Fruit fly (Drosophila melanogaster): Measurements from ENCODE around the gene RpL34a.

The RpL34a gene

DNA sequence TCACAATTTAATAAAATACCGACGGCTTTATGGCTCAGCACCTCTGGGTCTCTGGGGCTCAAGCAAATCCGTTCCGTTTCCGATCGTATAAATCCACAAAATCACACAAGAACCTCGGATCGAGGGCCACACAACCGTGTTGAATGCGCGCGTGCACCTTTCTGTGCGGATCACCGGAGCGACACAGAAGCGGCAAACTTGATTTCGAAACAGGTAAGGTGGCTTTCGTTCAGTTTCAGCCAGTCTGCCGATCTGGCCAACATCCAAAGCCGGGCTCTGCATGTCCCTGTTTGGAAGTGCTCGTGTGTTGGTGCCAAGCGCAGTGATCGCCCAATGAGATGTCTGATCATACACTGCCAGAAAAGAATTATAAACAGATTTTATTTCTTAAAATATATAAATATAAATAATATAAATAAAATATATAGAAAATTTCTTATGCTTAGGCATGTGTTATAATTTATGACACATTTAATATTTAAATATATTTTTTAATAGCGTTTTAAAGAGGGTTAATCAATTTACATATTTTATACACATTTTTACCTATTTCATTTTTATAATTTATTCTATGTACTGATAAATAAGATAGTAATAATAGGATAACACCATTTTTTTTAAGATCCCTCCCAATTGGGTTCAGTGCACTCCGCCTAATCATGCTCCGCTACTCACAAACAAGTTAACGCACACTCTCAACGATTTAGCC lies 39.6 kb upstream of the RpL34a start, which contains the start of gene dysf (continued):
- TF ChIP-seq H2.0 (GFP tag; IDR thresholded peaks at IDR 0.05) (no peak; the same call in 1 of the 2 replicates), HLHmδ (GFP tag; optimal IDR thresholded peaks at IDR 0.05) (no peak), B-H1 (GFP tag; IDR thresholded peaks at IDR 0.05) (no peak), Hey (tag; optimal IDR thresholded peaks at IDR 0.05) (no peak), Mad (GFP tag; optimal IDR thresholded peaks at IDR 0.05) (no peak), HLH4C (GFP tag; IDR thresholded peaks at IDR 0.05; ENCODE audit: partially characterized antibody) (no peak), CG6175 (GFP tag; IDR thresholded peaks at IDR 0.05) (no peak), CG17186 (GFP tag; optimal IDR thresholded peaks at IDR 0.05) (no peak), vnd (GFP tag; IDR thresholded peaks at IDR 0.05; ENCODE audit: partially characterized antibody) (no peak), hbn (GFP tag; IDR thresholded peaks at IDR 0.05; ENCODE audit: partially characterized antibody) (no peak), Dek (tag; optimal IDR thresholded peaks at IDR 0.05) (peak; percentile 8), bbx (GFP tag; IDR thresholded peaks at IDR 0.05; ENCODE audit: partially characterized antibody) (no peak), Lhr (GFP tag; optimal IDR thresholded peaks at IDR 0.05) (no peak), gsb (GFP tag; IDR thresholded peaks at IDR 0.05) (no peak), Sox102F (GFP tag; optimal IDR thresholded peaks at IDR 0.05) (peak; percentile 61), CG33557 (GFP tag; optimal IDR thresholded peaks at IDR 0.05) (peak; percentile 82), Hmx (GFP tag; optimal IDR thresholded peaks at IDR 0.05) (no peak), Dp (GFP tag; optimal IDR thresholded peaks at IDR 0.05) (no peak), Sin3A (optimal IDR thresholded peaks at IDR 0.05) (no peak), CG14050 (GFP tag; IDR thresholded peaks at IDR 0.05) (no peak), CG16863 (GFP tag; optimal IDR thresholded peaks at IDR 0.05) (no peak), HLH54F (GFP tag; optimal IDR thresholded peaks at IDR 0.05) (no peak), wor (GFP tag; IDR thresholded peaks at IDR 0.05) (peak; percentile 30; the same call in 1 of the 2 replicates), Xbp1 (GFP tag; optimal IDR thresholded peaks at IDR 0.05) (peak; percentile 48), CG6683 (GFP tag; optimal IDR thresholded peaks at IDR 0.05) (no peak), Max (GFP tag; optimal IDR thresholded peaks at IDR 0.05) (peak; percentile 49), MTF-1 (GFP tag; optimal IDR thresholded peaks at IDR 0.05; ENCODE audit: borderline replicate concordance) (no peak), insv (GFP tag; optimal IDR thresholded peaks at IDR 0.05) (no peak), Aef1 (GFP tag; IDR thresholded peaks at IDR 0.05) (peak; percentile 27; the same call in 1 of the 3 replicates), Bgb (GFP tag; IDR thresholded peaks at IDR 0.05; ENCODE audit: partially characterized antibody) (no peak), so (GFP tag; IDR thresholded peaks at IDR 0.05) (no peak), D19B (GFP tag; optimal IDR thresholded peaks at IDR 0.05) (no peak), org-1 (GFP tag; optimal IDR thresholded peaks at IDR 0.05) (no peak), Mrtf (GFP tag; IDR thresholded peaks at IDR 0.05) (no peak), gem (tag; optimal IDR thresholded peaks at IDR 0.05) (peak; percentile 86), CG1603 (tag; optimal IDR thresholded peaks at IDR 0.05) (no peak), tap (tag; optimal IDR thresholded peaks at IDR 0.05) (peak; percentile 35), CG10321 (GFP tag; IDR thresholded peaks at IDR 0.05) (no peak), CG16813 (GFP tag; IDR thresholded peaks at IDR 0.05; ENCODE audit: partially characterized antibody) (no peak), tll (GFP tag; optimal IDR thresholded peaks at IDR 0.05) (no peak), HHEX (GFP tag; optimal IDR thresholded peaks at IDR 0.05) (peak; percentile 54), Ets97D (GFP tag; optimal IDR thresholded peaks at IDR 0.05) (no peak), vvl (GFP tag; IDR thresholded peaks at IDR 0.05) (peak; percentile 48; the same call in 1 of the 2 replicates), ash1 (GFP tag; optimal IDR thresholded peaks at IDR 0.05) (no peak), hth (optimal IDR thresholded peaks at IDR 0.05) (no peak), Nf-YC (tag; optimal IDR thresholded peaks at IDR 0.05) (no peak), Poxn (GFP tag; IDR thresholded peaks at IDR 0.05) (no peak), lola (GFP tag; optimal IDR thresholded peaks at IDR 0.05) (peak in 1 of 3 experiments; percentile 89), CG30403 (GFP tag; optimal IDR thresholded peaks at IDR 0.05) (peak; percentile 51)
